Fruit fly (Drosophila melanogaster) Kc167 (cell line): ENCODE results near the gene CHES-1-like.

Experiments
- Myc ChIP-seq: fragments of >200 bp; optimal IDR thresholded peaks from 2 replicates; lab custom pipeline; 2017; ENCODE audit warnings: missing external identifiers
- Sin3A ChIP-seq: fragments of >200 bp; optimal IDR thresholded peaks from 2 replicates; lab custom pipeline; 2018; ENCODE audit warnings: missing external identifiers
- h ChIP-seq: fragments of >200 bp; optimal IDR thresholded peaks from 3 replicates; lab custom pipeline; 2018; ENCODE audit warnings: missing external identifiers
- ttk ChIP-seq: sonication (Bioruptor generic); optimal IDR thresholded peaks from 2 replicates; lab custom pipeline; 2017; ENCODE audit warnings: missing external identifiers

- TF ChIP-seq Sin3A (lab: Kevin White, UChicago) (no peak), ttk (lab: Kevin White, UChicago) (no peak), h (lab: Kevin White, UChicago) (no peak), Myc (lab: Kevin White, UChicago) (no peak)
Measured at dm6 chrX:7702160-7702907, 6.9 kb downstream of the CHES-1-like start.
